Worm (Caenorhabditis elegans): ENCODE results near the gene fbxc-48.

DNA sequence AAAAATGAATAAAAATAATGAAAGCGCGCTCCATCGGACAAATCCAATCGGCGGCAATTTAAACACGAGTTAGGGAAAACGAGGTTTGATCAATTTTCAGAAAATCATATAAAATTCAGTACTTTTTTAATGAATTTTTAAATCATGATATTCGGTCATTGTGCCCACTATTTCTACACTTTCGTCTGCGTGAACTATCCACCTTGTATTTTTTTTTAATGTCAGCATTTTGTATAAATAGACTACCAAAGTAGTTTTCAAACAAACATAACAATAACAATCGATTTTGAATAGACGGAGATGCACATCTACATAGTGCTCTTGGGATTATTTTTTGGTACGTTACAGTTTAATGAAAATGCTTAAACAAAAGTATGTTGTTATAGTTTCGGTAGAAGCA, 47.4 kb upstream of the fbxc-48 start, which contains the start of gene F46F5.15:
- TF ChIP-seq daf-16 (GFP tag; optimal IDR thresholded peaks at IDR 0.05) (no peak), daf-16 (tag; optimal IDR thresholded peaks at IDR 0.05) (no peak), skn-1 (tag; optimal IDR thresholded peaks at IDR 0.05) (no peak), ztf-7 (tag; optimal IDR thresholded peaks at IDR 0.05) (no peak), zag-1 (tag; optimal IDR thresholded peaks at IDR 0.05) (no peak), lin-13 (GFP tag; optimal IDR thresholded peaks at IDR 0.05) (no peak), ceh-32 (tag; optimal IDR thresholded peaks at IDR 0.05; ENCODE audit: poor library complexity) (no peak), mdl-1 (tag; optimal IDR thresholded peaks at IDR 0.05) (no peak)
